Fruit fly (Drosophila melanogaster) whole organism, embryonic: ENCODE measurements around the gene CG34134.

Source experiments
- CG15073 ChIP-seq: fragments of 200-800 bp; sonication (Bioruptor generic); optimal IDR thresholded peaks from 2 replicates; lab custom pipeline; 2016; ENCODE audit warnings: missing biosample characterization, missing genetic modification characterization
- CG31441 ChIP-seq: fragments of 200-800 bp; sonication (Bioruptor generic); IDR thresholded peaks from 2 replicates; pipeline ENCODE4 v1.3.6; 2022; ENCODE audit warnings: missing biosample characterization, missing genetic modification characterization
- CG3163 ChIP-seq: fragments of 200-800 bp; sonication (Bioruptor generic); optimal IDR thresholded peaks from 3 replicates; lab custom pipeline; 2016; ENCODE audit warnings: missing biosample characterization, missing genetic modification characterization
- CG4730 ChIP-seq: fragments of 200-800 bp; sonication (Bioruptor generic); IDR thresholded peaks from 2 replicates; pipeline ENCODE4 v1.3.6; 2022; ENCODE audit warnings: missing biosample characterization, missing genetic modification characterization
- CoRest ChIP-seq: fragments of 200-800 bp; sonication (Bioruptor generic); optimal IDR thresholded peaks from 3 replicates; lab custom pipeline; 2018; ENCODE audit warnings: missing biosample characterization, mild to moderate bottlenecking, missing genetic modification characterization, moderate library complexity
- NFAT ChIP-seq: fragments of 200-800 bp; sonication (Bioruptor generic); IDR thresholded peaks from 2 replicates; pipeline ENCODE4 v1.3.6; 2022; ENCODE audit warnings: missing biosample characterization, missing genetic modification characterization
- Nf-YA ChIP-seq: fragments of 200-800 bp; sonication (Bioruptor generic); IDR thresholded peaks from 2 replicates; pipeline ENCODE4 v1.3.6; 2022; ENCODE audit warnings: missing biosample characterization, missing genetic modification characterization
- kay ChIP-seq: fragments of 200-800 bp; sonication (Bioruptor generic); optimal IDR thresholded peaks from 2 replicates; lab custom pipeline; 2016; ENCODE audit warnings: missing biosample characterization, missing genetic modification characterization
- rib ChIP-seq: fragments of 200-800 bp; sonication (Bioruptor generic); IDR thresholded peaks from 2 replicates; pipeline ENCODE4 v1.3.6; 2022; ENCODE audit warnings: missing biosample characterization, missing genetic modification characterization
- toy ChIP-seq: fragments of 200-800 bp; sonication (Bioruptor generic); IDR thresholded peaks from 2 replicates; pipeline ENCODE4 v1.3.6; 2022; ENCODE audit warnings: missing biosample characterization, missing genetic modification characterization
- yki ChIP-seq: fragments of >200 bp; optimal IDR thresholded peaks from 3 replicates; lab custom pipeline; 2018

- no peak for TF ChIP-seq CG4730 (GFP tag; lab: Robert Waterston, UW)
- TF ChIP-seq CG15073 (GFP tag; lab: Kevin White, UChicago) = no peak
- no peak for TF ChIP-seq CG31441 (GFP tag; lab: Robert Waterston, UW)
- TF ChIP-seq kay (GFP tag; lab: Kevin White, UChicago) = no peak
- TF ChIP-seq toy = no peak
- TF ChIP-seq yki (lab: Kevin White, UChicago) = no peak
- no peak for TF ChIP-seq Nf-YA
- no peak for TF ChIP-seq CoRest (tag; lab: Kevin White, UChicago)
- TF ChIP-seq CG3163 (GFP tag; lab: Kevin White, UChicago) = no peak
- no peak for TF ChIP-seq NFAT (GFP tag; lab: Robert Waterston, UW)
- no peak for TF ChIP-seq rib
These were observed 15.3 kb upstream of the CG34134 start, which contains the start of gene CG8419 for dm6 chr2L:8205871-8206270.
